Fruit fly (Drosophila melanogaster) whole organism, adult: ENCODE measurements around the gene CG31013.

ENCODE experiments used
- CG7101 ChIP-seq: fragments of 200-800 bp; sonication (Bioruptor generic); optimal IDR thresholded peaks from 2 replicates; lab custom pipeline; 2018; ENCODE audit warnings: missing biosample characterization, mild to moderate bottlenecking, missing genetic modification characterization, moderate library complexity
- toe ChIP-seq: fragments of 200-800 bp; sonication (Bioruptor generic); optimal IDR thresholded peaks from 2 replicates; lab custom pipeline; 2016; ENCODE audit warnings: missing biosample characterization, missing genetic modification characterization

DNA sequence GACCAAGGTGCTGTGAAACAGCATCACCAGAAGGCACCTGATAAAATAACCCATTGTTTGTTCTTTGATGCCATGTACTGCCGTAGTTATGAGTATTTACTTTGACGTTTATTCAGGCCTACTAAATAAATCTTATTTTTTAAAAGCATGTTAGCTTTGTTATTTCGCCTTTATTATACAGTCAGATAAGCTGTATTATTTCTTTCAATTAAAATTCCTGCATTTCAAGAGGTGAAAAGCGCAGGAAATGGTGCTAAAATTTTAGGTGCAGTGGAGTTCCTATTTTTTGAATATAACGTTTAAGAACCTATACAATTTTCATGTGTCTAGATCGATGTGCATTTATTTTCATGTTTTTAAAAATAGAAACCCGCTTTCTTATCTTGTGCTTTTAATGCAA lies at the start of gene CG31013:
- no peak for TF ChIP-seq toe (GFP tag; lab: Kevin White, UChicago)
- no peak for TF ChIP-seq CG7101 (tag; lab: Kevin White, UChicago)
